Worm (Caenorhabditis elegans): Measurements from ENCODE around the gene osm-8.

osm-8 gene

DNA sequence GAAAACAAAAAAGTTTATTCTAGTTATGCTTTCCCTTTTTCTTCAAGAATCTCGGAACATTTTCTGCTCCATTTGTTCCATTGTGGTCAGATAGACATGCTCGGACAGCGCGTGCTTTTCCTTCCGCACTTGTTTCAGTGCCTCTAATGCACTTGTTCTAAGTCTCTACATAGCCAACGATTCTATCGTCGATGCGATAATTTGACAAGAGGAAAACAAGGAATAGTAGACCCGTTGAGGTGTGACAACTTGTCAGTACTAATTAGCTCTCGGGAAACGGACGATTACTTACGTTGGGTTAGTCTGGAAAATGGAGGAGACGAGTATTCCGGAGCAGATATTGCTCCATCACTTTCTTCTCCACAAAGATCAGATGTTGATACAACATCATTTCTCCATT lies 16.9 kb downstream of the osm-8 start:
- no peak for TF ChIP-seq odd-2 (tag; optimal IDR thresholded peaks at IDR 0.05)
- peak; percentile 1 for TF ChIP-seq ceh-31 (tag; optimal IDR thresholded peaks at IDR 0.05)

DNA sequence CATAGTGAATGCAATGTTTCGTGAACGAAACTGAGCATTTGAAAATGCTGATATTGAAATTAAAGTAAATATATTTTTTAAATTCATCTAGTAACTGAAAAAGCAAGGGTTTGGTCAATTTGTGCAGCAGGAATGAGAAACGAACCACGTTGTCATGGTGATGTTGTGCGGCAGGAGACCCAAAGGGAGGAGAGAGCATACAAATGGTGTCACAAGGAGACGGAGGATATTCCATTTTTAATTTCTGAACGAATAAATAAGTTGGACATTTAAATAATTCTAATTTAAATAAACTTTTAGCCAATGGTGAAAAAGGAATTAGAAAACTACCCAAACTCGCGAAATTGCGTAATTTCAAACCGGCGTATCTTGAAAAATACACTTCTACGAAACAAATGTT lies 21.7 kb downstream of the osm-8 start, which contains the start of gene mks-3:
Gene mks-3, minus strand, starts transcription at position 101 of the 400 bp plus-strand sequence.
- no peak for TF ChIP-seq fkh-6 (tag; optimal IDR thresholded peaks at IDR 0.05)
- no peak for TF ChIP-seq T23F11.4 (GFP tag; optimal IDR thresholded peaks at IDR 0.05)
- no peak for TF ChIP-seq ahr-1 (tag; optimal IDR thresholded peaks at IDR 0.05)
- no peak for TF ChIP-seq dve-1 (tag; optimal IDR thresholded peaks at IDR 0.05)
- no peak for TF ChIP-seq unc-55 (GFP tag; optimal IDR thresholded peaks at IDR 0.05)
- no peak for TF ChIP-seq unc-86 (tag; optimal IDR thresholded peaks at IDR 0.05)
- TF ChIP-seq dmd-4 (tag; optimal IDR thresholded peaks at IDR 0.05; ENCODE audit: borderline replicate concordance) = no peak
- TF ChIP-seq nfya-1 (tag; optimal IDR thresholded peaks at IDR 0.05) = no peak
- TF ChIP-seq npax-4 (tag; optimal IDR thresholded peaks at IDR 0.05) = no peak
- no peak for TF ChIP-seq che-1 (tag; optimal IDR thresholded peaks at IDR 0.05)
- no peak for TF ChIP-seq ttx-3 (tag; optimal IDR thresholded peaks at IDR 0.05)
- TF ChIP-seq rnt-1 (tag; optimal IDR thresholded peaks at IDR 0.05) = no peak

DNA sequence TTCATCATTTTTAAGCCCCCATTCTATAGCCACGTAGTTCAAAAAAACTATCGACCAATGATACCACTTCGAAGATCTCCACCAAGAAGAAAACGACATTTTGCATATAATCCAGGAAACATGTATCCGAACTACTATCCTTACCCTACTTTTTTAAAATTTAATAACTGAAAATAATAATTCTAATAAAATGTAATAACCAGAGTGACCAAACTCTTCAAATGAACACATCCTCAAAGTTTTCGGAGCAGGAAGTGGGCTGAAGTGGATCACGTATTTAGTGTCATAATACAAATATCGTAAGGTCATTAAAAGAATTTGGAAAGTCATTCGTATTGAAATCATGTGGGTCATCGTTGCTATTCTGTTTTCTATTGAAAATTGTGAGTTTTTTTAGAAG lies 27.8 kb downstream of the osm-8 start, which contains the start of gene F35D2.6:
Gene F35D2.6, plus strand, starts transcription at position 301 of the 400 bp plus-strand sequence.
- no peak for TF ChIP-seq fax-1 (tag; optimal IDR thresholded peaks at IDR 0.05)
- TF ChIP-seq K02D7.2 (tag; optimal IDR thresholded peaks at IDR 0.05) = no peak
- TF ChIP-seq fkh-10 (GFP tag; optimal IDR thresholded peaks at IDR 0.05) = no peak
- TF ChIP-seq tbx-2 (tag; optimal IDR thresholded peaks at IDR 0.05) = no peak
- TF ChIP-seq gmeb-2 (tag; optimal IDR thresholded peaks at IDR 0.05) = no peak
- TF ChIP-seq unc-86 (tag; optimal IDR thresholded peaks at IDR 0.05) = no peak
- TF ChIP-seq hlh-13 (GFP tag; optimal IDR thresholded peaks at IDR 0.05) = no peak
- TF ChIP-seq ttx-3 (tag; optimal IDR thresholded peaks at IDR 0.05) = no peak
- no peak for TF ChIP-seq F13H6.1 (tag; optimal IDR thresholded peaks at IDR 0.05)

DNA sequence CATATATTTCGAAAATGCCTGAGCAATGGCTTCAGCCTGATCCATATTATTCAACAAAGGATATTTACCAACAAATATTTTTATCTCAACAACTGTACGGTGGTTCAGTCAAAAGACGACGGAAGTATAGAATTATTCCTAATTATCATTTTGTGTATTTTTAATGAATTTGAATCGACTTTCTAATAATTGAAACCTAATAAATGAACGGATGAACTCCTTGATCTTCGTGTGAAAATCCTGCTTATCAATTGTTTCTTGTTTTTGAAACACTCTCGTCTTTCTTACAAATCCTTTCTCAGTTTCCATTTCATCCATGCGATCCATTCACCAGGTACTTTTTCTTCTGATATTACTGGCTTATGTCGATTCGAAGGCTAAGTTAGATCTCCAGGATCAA lies 29.6 kb downstream of the osm-8 start, which contains the start of gene F35D2.1:
Gene F35D2.1, plus strand, starts transcription at position 301 of the 400 bp plus-strand sequence.
- TF ChIP-seq nhr-11 (tag; optimal IDR thresholded peaks at IDR 0.05) (no peak), pat-9 (tag; optimal IDR thresholded peaks at IDR 0.05) (no peak), zip-5 (tag; optimal IDR thresholded peaks at IDR 0.05) (no peak), pag-3 (tag; optimal IDR thresholded peaks at IDR 0.05; ENCODE audit: borderline replicate concordance) (no peak), F13H6.1 (tag; optimal IDR thresholded peaks at IDR 0.05) (no peak), syd-9 (tag; optimal IDR thresholded peaks at IDR 0.05) (no peak), gmeb-2 (tag; optimal IDR thresholded peaks at IDR 0.05) (no peak), fax-1 (tag; optimal IDR thresholded peaks at IDR 0.05) (no peak), K02D7.2 (tag; optimal IDR thresholded peaks at IDR 0.05) (no peak), ceh-34 (tag; optimal IDR thresholded peaks at IDR 0.05) (no peak), pha-2 (tag; optimal IDR thresholded peaks at IDR 0.05) (no peak), ceh-2 (tag; optimal IDR thresholded peaks at IDR 0.05) (no peak), ztf-16 (tag; optimal IDR thresholded peaks at IDR 0.05) (no peak), pax-1 (tag; optimal IDR thresholded peaks at IDR 0.05) (no peak)

DNA sequence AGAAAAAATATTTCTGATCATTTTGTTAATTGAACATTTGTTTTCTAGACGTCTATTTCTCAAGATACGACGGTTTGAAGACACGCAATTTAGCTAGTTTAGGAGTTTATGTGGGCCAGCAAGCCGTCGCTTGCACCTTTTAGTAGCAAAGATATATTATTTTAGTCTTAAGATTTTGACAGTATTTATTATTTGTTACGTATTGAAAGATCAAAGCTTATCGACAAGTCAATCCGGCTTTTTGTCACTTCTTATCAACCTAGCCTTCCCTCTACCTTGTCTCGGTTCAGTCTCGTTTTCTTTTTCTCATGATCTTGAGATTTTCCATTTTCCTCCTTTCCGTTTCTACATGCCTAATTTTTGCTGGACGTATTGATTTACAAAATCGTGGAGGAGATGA lies 31.1 kb downstream of the osm-8 start, which contains the start of gene F35D2.2:
Gene F35D2.2, plus strand, starts transcription at position 301 of the 400 bp plus-strand sequence.
- TF ChIP-seq ceh-14 (tag; optimal IDR thresholded peaks at IDR 0.05) = no peak

DNA sequence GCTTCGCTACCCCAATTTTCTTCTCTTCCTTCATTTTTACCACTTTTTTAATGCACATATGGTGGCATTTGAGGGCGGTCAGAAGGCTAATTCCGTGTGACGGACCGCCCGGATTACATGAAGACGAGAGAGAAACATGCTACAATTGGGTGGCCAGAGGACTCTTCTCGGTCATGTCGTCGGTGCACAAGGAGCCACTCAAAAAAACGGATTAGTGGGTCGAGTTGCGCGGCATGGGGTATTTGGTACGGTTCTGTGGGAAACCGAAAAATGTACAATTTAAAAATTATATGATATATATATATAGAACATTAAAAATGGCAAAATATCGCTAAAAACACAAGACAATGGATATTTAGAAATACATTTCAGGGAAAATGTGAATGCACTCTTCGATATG lies 34.4 kb downstream of the osm-8 start:
- TF ChIP-seq fkh-6 (tag; optimal IDR thresholded peaks at IDR 0.05) = no peak
- TF ChIP-seq ceh-6 (GFP tag; optimal IDR thresholded peaks at IDR 0.05) = no peak
- TF ChIP-seq sox-4 (tag; optimal IDR thresholded peaks at IDR 0.05) = no peak
- TF ChIP-seq odd-2 (tag; optimal IDR thresholded peaks at IDR 0.05) = no peak
- TF ChIP-seq sox-2 (GFP tag; IDR thresholded peaks at IDR 0.05) = no peak
- TF ChIP-seq rnt-1 (tag; optimal IDR thresholded peaks at IDR 0.05) = no peak
- TF ChIP-seq npax-4 (tag; optimal IDR thresholded peaks at IDR 0.05) = no peak
- no peak for TF ChIP-seq syd-9 (tag; optimal IDR thresholded peaks at IDR 0.05)
- no peak for TF ChIP-seq tbx-7 (tag; optimal IDR thresholded peaks at IDR 0.05)
- no peak for TF ChIP-seq zip-5 (tag; optimal IDR thresholded peaks at IDR 0.05)
- no peak for TF ChIP-seq sdc-2 (tag; optimal IDR thresholded peaks at IDR 0.05)
- no peak for TF ChIP-seq ceh-48 (tag; optimal IDR thresholded peaks at IDR 0.05)
- no peak for TF ChIP-seq ceh-18 (tag; optimal IDR thresholded peaks at IDR 0.05)
- TF ChIP-seq ama-1 (optimal IDR thresholded peaks at IDR 0.05) = no peak
- TF ChIP-seq T23F11.4 (GFP tag; optimal IDR thresholded peaks at IDR 0.05) = no peak

Measured in whole organism, late embryonic.